Worm (Caenorhabditis elegans): ENCODE results near the gene F35A5.8.

The F35A5.8 gene

ce11 chrX:3751370-3751769 lies 51.9 kb downstream of the F35A5.8 start:
- TF ChIP-seq nhr-84 (tag; optimal IDR thresholded peaks at IDR 0.05) (no peak), jun-1 (tag; optimal IDR thresholded peaks at IDR 0.05) (no peak), zag-1 (tag; optimal IDR thresholded peaks at IDR 0.05) (no peak), C16A3.4 (tag; optimal IDR thresholded peaks at IDR 0.05) (no peak), nhr-90 (tag; optimal IDR thresholded peaks at IDR 0.05; ENCODE audit: poor library complexity) (no peak), ama-1 (optimal IDR thresholded peaks at IDR 0.05) (no peak), xbp-1 (tag; optimal IDR thresholded peaks at IDR 0.05) (no peak), unc-86 (tag; optimal IDR thresholded peaks at IDR 0.05) (no peak), skn-1 (tag; optimal IDR thresholded peaks at IDR 0.05) (no peak), lir-3 (tag; optimal IDR thresholded peaks at IDR 0.05; ENCODE audit: poor library complexity) (no peak), fkh-8 (tag; optimal IDR thresholded peaks at IDR 0.05) (no peak), sup-37 (GFP tag; optimal IDR thresholded peaks at IDR 0.05) (no peak), zip-4 (GFP tag; optimal IDR thresholded peaks at IDR 0.05) (no peak), nhr-19 (GFP tag; conservative IDR thresholded peaks at IDR 0.05) (no peak), fkh-4 (tag; optimal IDR thresholded peaks at IDR 0.05; ENCODE audit: borderline replicate concordance) (no peak), ztf-11 (tag; optimal IDR thresholded peaks at IDR 0.05) (no peak), lin-39 (tag; optimal IDR thresholded peaks at IDR 0.05) (no peak), efl-3 (GFP tag; optimal IDR thresholded peaks at IDR 0.05) (no peak)

All from whole organism, L1 larva.